Fruit fly (Drosophila melanogaster): Measurements from ENCODE around the gene CG17650.

Gene CG17650

DNA sequence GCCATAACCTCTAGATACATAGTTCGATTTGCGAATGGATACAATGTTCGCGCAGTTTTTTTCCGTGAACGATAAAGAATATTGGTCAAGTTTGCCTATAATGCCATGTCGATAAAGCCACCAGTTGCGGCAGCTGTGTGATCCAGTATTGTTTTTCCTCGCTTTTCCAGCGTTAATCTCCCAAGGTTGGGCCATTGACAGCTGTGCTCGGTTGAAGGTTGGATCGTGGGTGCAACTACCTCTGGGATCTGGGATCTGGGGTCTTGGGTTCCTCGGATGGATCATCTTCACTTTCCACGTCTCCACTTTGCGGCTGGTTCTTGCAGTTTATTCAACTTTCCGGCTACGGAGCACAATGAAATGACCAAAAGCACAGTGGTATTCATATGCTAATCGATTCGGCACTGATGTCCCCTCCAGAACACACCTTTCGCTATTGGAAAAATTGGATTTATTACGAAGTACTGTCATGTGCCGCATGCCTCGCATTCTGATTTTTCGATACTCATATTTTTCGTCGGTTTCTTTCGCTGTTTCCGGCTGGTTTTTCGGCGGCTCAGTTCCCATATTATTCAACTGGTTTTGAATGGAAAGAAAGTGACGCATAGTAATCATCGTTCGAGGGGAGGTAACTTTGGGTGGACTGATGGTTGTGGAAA is 25.6 kb downstream of the CG17650 start:
- TF ChIP-seq bab1 (GFP tag; optimal IDR thresholded peaks at IDR 0.05) = no peak
- no peak for TF ChIP-seq toe (GFP tag; optimal IDR thresholded peaks at IDR 0.05)
- TF ChIP-seq CG5204 (GFP tag; optimal IDR thresholded peaks at IDR 0.05) = no peak
- no peak for TF ChIP-seq cnc (optimal IDR thresholded peaks at IDR 0.05)
- no peak for TF ChIP-seq Mnt (GFP tag; optimal IDR thresholded peaks at IDR 0.05)
- no peak for TF ChIP-seq pad (GFP tag; optimal IDR thresholded peaks at IDR 0.05)
- no peak for TF ChIP-seq CG12768 (GFP tag; optimal IDR thresholded peaks at IDR 0.05)
- no peak for TF ChIP-seq CG7045 (GFP tag; optimal IDR thresholded peaks at IDR 0.05)
- no peak for TF ChIP-seq CG33017 (tag; optimal IDR thresholded peaks at IDR 0.05)
- TF ChIP-seq tj (GFP tag; optimal IDR thresholded peaks at IDR 0.05) = no peak
- no peak for TF ChIP-seq Clk (GFP tag; optimal IDR thresholded peaks at IDR 0.05)
- TF ChIP-seq ovo (GFP tag; optimal IDR thresholded peaks at IDR 0.05) = no peak
- no peak for TF ChIP-seq Hr96 (GFP tag; optimal IDR thresholded peaks at IDR 0.05)

DNA sequence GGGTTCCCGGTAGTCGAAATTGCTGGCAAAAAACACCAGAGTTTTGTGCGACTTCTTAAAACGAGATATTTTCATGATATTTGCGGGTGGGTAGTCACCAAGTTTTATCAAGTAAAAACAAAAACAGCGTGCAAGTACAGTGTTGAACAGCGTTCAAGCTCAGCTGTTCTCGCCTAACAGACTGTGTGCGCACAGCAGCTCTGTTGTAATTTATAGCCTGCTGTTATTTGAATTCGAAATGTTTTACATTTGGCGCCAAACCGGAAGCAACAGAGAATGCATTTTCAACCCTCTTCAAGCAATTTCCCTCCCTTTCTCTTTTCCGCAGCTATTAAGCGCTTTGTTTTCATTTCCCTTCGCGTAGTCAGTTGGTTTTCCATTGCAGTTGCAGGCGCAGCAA is 26.7 kb downstream of the CG17650 start, which contains the start of the genes CG17652 and CG17646:
Gene CG17652, minus strand, starts transcription at position 168 of the 400 bp plus-strand sequence.
Gene CG17646, plus strand, starts transcription at position 336 of the 400 bp plus-strand sequence.
- TF ChIP-seq pad (GFP tag; optimal IDR thresholded peaks at IDR 0.05) (peak; percentile 17), Crg-1 (GFP tag; optimal IDR thresholded peaks at IDR 0.05) (peak; percentile 69), CG33017 (tag; optimal IDR thresholded peaks at IDR 0.05) (peak; percentile 68), Mnt (GFP tag; optimal IDR thresholded peaks at IDR 0.05) (peak; percentile 80), bab1 (GFP tag; optimal IDR thresholded peaks at IDR 0.05) (no peak), Clk (GFP tag; optimal IDR thresholded peaks at IDR 0.05) (no peak), CG7101 (tag; optimal IDR thresholded peaks at IDR 0.05) (peak; percentile 49), cic (GFP tag; optimal IDR thresholded peaks at IDR 0.05) (peak; percentile 18), CG14711 (tag; optimal IDR thresholded peaks at IDR 0.05) (peak; percentile 48)

DNA sequence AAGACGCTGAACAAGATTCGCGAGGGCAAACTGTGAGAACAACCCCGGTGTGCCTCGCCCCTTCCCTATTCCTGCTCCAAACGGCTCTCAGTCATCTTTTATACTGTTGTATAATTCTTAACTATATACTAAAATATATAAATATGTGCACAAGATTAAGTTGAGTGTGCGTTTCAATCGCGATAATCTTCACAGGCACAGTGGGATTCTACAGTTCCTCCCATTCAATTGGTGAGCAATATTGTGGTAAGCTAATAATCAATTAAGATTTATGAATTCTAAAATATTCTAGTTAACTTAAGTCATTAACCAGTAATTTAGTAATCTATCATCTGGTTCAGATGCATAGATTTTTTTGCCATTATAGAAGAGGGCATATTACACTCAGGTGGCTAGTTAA is 28.0 kb downstream of the CG17650 start:
- TF ChIP-seq CG33017 (tag; optimal IDR thresholded peaks at IDR 0.05) (peak; percentile 64), kay (GFP tag; ENCODE audit: borderline replicate concordance) (no peak), CG7101 (tag; optimal IDR thresholded peaks at IDR 0.05) (peak; percentile 5), Crg-1 (GFP tag; optimal IDR thresholded peaks at IDR 0.05) (no peak), CG1620 (GFP tag; optimal IDR thresholded peaks at IDR 0.05) (no peak), Clk (GFP tag; optimal IDR thresholded peaks at IDR 0.05) (no peak), toe (GFP tag; optimal IDR thresholded peaks at IDR 0.05) (no peak), Mnt (GFP tag; optimal IDR thresholded peaks at IDR 0.05) (peak; percentile 58), cic (GFP tag; optimal IDR thresholded peaks at IDR 0.05) (peak; percentile 89), CG5204 (GFP tag; optimal IDR thresholded peaks at IDR 0.05) (no peak), tj (GFP tag; optimal IDR thresholded peaks at IDR 0.05) (no peak), CG7045 (GFP tag; optimal IDR thresholded peaks at IDR 0.05) (peak; percentile 43), CG11617 (GFP tag; optimal IDR thresholded peaks at IDR 0.05) (peak; percentile 53)

DNA sequence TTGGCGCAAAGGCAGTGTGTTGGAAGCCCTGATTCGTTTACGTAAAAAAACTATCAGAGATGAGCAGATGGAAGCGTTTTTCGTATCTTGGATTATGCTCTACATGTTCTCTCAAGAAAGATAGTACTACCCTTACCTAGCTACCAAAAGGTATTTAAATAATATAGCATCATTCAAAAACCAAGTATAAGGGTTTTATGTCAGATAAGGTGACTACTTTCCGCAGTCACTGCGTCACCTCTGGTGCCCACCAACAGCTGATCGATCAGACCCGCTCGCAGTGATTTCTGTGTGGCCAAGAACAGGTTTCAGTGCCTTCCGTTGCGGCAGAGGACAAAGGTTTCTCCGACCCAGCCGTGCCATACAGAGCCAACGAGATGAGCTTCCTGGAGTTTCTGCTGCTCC is 29.3 kb downstream of the CG17650 start, which contains the start of the genes Eno and CG31937:
Gene Eno, minus strand, starts transcription at position 30 of the 405 bp plus-strand sequence.
Gene CG31937, plus strand, starts transcription at position 281 of the 405 bp plus-strand sequence.
- TF ChIP-seq cic (GFP tag; optimal IDR thresholded peaks at IDR 0.05) (peak; percentile 52), tj (GFP tag; optimal IDR thresholded peaks at IDR 0.05) (peak; percentile 35), CG12768 (GFP tag; optimal IDR thresholded peaks at IDR 0.05) (peak; percentile 57), CG14711 (tag; optimal IDR thresholded peaks at IDR 0.05) (peak; percentile 30), CG1620 (GFP tag; optimal IDR thresholded peaks at IDR 0.05) (peak; percentile 81), toe (GFP tag; optimal IDR thresholded peaks at IDR 0.05) (peak; percentile 83), cnc (optimal IDR thresholded peaks at IDR 0.05) (no peak), bab1 (GFP tag; optimal IDR thresholded peaks at IDR 0.05) (peak; percentile 77), Mnt (GFP tag; optimal IDR thresholded peaks at IDR 0.05) (peak; percentile 80), Clk (GFP tag; optimal IDR thresholded peaks at IDR 0.05) (peak; percentile 34), pad (GFP tag; optimal IDR thresholded peaks at IDR 0.05) (peak; percentile 23), CG11617 (GFP tag; optimal IDR thresholded peaks at IDR 0.05) (peak; percentile 72), CG33017 (tag; optimal IDR thresholded peaks at IDR 0.05) (peak; percentile 74), CG7045 (GFP tag; optimal IDR thresholded peaks at IDR 0.05) (peak; percentile 46), ovo (GFP tag; optimal IDR thresholded peaks at IDR 0.05) (no peak), CG7101 (tag; optimal IDR thresholded peaks at IDR 0.05) (peak; percentile 81), Crg-1 (GFP tag; optimal IDR thresholded peaks at IDR 0.05) (peak; percentile 83), Hr96 (GFP tag; optimal IDR thresholded peaks at IDR 0.05) (peak; percentile 59), CG5204 (GFP tag; optimal IDR thresholded peaks at IDR 0.05) (peak; percentile 77), kay (GFP tag; ENCODE audit: borderline replicate concordance) (no peak)

DNA sequence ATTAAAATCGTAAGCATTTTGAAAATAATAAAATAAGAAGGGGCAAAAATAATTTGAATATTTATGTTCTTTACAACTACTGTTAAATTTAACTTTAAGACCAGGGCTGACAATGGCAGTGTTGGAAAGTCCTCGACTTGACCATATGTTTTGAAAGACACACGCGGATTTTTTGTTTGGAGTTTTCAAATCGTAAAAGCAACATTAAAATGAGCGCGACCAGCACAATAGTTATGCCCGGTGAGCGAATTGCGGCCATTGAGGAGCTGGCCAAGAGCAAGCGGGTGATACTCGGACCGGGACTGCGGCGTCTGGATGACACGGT is 30.3 kb downstream of the CG17650 start, which contains the start of gene Rrp40:
Gene Rrp40, plus strand, starts transcription at position 113 of the 325 bp plus-strand sequence.
- no peak for TF ChIP-seq ovo (GFP tag; optimal IDR thresholded peaks at IDR 0.05)
- TF ChIP-seq bab1 (GFP tag; optimal IDR thresholded peaks at IDR 0.05) = no peak
- peak; percentile 47 for TF ChIP-seq Mnt (GFP tag; optimal IDR thresholded peaks at IDR 0.05)
- no peak for TF ChIP-seq Clk (GFP tag; optimal IDR thresholded peaks at IDR 0.05)
- TF ChIP-seq Hr96 (GFP tag; optimal IDR thresholded peaks at IDR 0.05) = no peak
- TF ChIP-seq toe (GFP tag; optimal IDR thresholded peaks at IDR 0.05) = no peak
- no peak for TF ChIP-seq CG11617 (GFP tag; optimal IDR thresholded peaks at IDR 0.05)
- TF ChIP-seq CG5204 (GFP tag; optimal IDR thresholded peaks at IDR 0.05) = no peak
- TF ChIP-seq pad (GFP tag; optimal IDR thresholded peaks at IDR 0.05) = peak; percentile 0
- no peak for TF ChIP-seq CG12768 (GFP tag; optimal IDR thresholded peaks at IDR 0.05)
- no peak for TF ChIP-seq Crg-1 (GFP tag; optimal IDR thresholded peaks at IDR 0.05)
- TF ChIP-seq cnc (optimal IDR thresholded peaks at IDR 0.05) = no peak
- no peak for TF ChIP-seq tj (GFP tag; optimal IDR thresholded peaks at IDR 0.05)
- no peak for TF ChIP-seq CG7101 (tag; optimal IDR thresholded peaks at IDR 0.05)
- peak; percentile 47 for TF ChIP-seq CG33017 (tag; optimal IDR thresholded peaks at IDR 0.05)
- TF ChIP-seq CG7045 (GFP tag; optimal IDR thresholded peaks at IDR 0.05) = no peak
- TF ChIP-seq CG14711 (tag; optimal IDR thresholded peaks at IDR 0.05) = peak; percentile 0
- TF ChIP-seq kay (GFP tag; ENCODE audit: borderline replicate concordance) = peak; percentile 25
- TF ChIP-seq CG1620 (GFP tag; optimal IDR thresholded peaks at IDR 0.05) = no peak
- TF ChIP-seq cic (GFP tag; optimal IDR thresholded peaks at IDR 0.05) = no peak
